Worm (Caenorhabditis elegans) whole organism, L3 larva: ENCODE results near the gene qns-1.

Experiments
- R02D3.7 ChIP-seq: fragments of 150-350 bp; optimal IDR thresholded peaks from 2 replicates; lab custom pipeline; 2014; ENCODE audit warnings: missing biosample characterization, missing genetic modification characterization
- ceh-28 ChIP-seq: fragments of 150-350 bp; optimal IDR thresholded peaks from 2 replicates; lab custom pipeline; 2014; ENCODE audit warnings: missing biosample characterization, missing genetic modification reagents, missing genetic modification characterization
- ceh-82 ChIP-seq: fragments of 150-350 bp; optimal IDR thresholded peaks from 2 replicates; lab custom pipeline; 2014; ENCODE audit warnings: missing biosample characterization, missing genetic modification characterization
- daf-12 ChIP-seq: fragments of 150-350 bp; optimal IDR thresholded peaks from 2 replicates; lab custom pipeline; 2014; ENCODE audit warnings: missing biosample characterization, missing genetic modification reagents, missing genetic modification characterization
- egl-27 ChIP-seq: sonication (generic microtip); optimal IDR thresholded peaks from 4 replicates; lab custom pipeline; 2017; ENCODE audit warnings: missing biosample characterization, missing genetic modification reagents, missing genetic modification characterization
- egl-5 ChIP-seq: fragments of 150-350 bp; optimal IDR thresholded peaks from 2 replicates; lab custom pipeline; 2017; ENCODE audit warnings: missing biosample characterization, missing genetic modification reagents, missing genetic modification characterization, inconsistent platforms
- elt-1 ChIP-seq: fragments of 150-350 bp; optimal IDR thresholded peaks from 2 replicates; lab custom pipeline; 2014; ENCODE audit warnings: missing biosample characterization, missing genetic modification characterization
- fkh-10 ChIP-seq: sonication (generic microtip); optimal IDR thresholded peaks from 2 replicates; lab custom pipeline; 2017; ENCODE audit warnings: missing biosample characterization, missing genetic modification reagents, missing genetic modification characterization
- fkh-2 ChIP-seq: fragments of 150-350 bp; optimal IDR thresholded peaks from 2 replicates; lab custom pipeline; 2014; ENCODE audit warnings: missing biosample characterization, missing genetic modification reagents, missing genetic modification characterization
- jun-1 ChIP-seq: fragments of 150-350 bp; optimal IDR thresholded peaks from 2 replicates; lab custom pipeline; 2014; ENCODE audit warnings: missing biosample characterization, missing genetic modification reagents, missing genetic modification characterization
- lin-15B ChIP-seq: fragments of 150-350 bp; optimal IDR thresholded peaks from 2 replicates; lab custom pipeline; 2014; ENCODE audit warnings: missing biosample characterization, missing genetic modification characterization
- lin-39 ChIP-seq: fragments of 150-350 bp; optimal IDR thresholded peaks from 2 replicates; lab custom pipeline; 2018; ENCODE audit warnings: missing biosample characterization, missing genetic modification reagents, missing genetic modification characterization
- lsy-12 ChIP-seq: sonication (generic microtip); optimal IDR thresholded peaks from 2 replicates; lab custom pipeline; 2016; ENCODE audit warnings: mild to moderate bottlenecking, missing genetic modification characterization, missing compliant biosample characterization
- mml-1 ChIP-seq: fragments of 150-350 bp; sonication (generic microtip); optimal IDR thresholded peaks from 3 replicates; lab custom pipeline; 2014; ENCODE audit warnings: missing biosample characterization, missing genetic modification characterization
- nhr-23 ChIP-seq: fragments of 150-350 bp; optimal IDR thresholded peaks from 2 replicates; lab custom pipeline; 2014; ENCODE audit warnings: missing biosample characterization, missing genetic modification reagents, missing genetic modification characterization
- nhr-237 ChIP-seq: fragments of 150-350 bp; optimal IDR thresholded peaks from 2 replicates; lab custom pipeline; 2014; ENCODE audit warnings: missing biosample characterization, missing genetic modification characterization
- nhr-28 ChIP-seq: fragments of 150-350 bp; optimal IDR thresholded peaks from 2 replicates; lab custom pipeline; 2014; ENCODE audit warnings: missing biosample characterization, missing genetic modification characterization
- nhr-43 ChIP-seq: sonication (generic microtip); optimal IDR thresholded peaks from 2 replicates; lab custom pipeline; 2016; ENCODE audit warnings: mild to moderate bottlenecking, missing genetic modification characterization, missing compliant biosample characterization; ENCODE audit not compliant: poor library complexity, severe bottlenecking
- pha-4 ChIP-seq: fragments of 150-350 bp; optimal IDR thresholded peaks from 2 replicates; lab custom pipeline; 2014; ENCODE audit warnings: missing biosample characterization, missing genetic modification reagents, missing genetic modification characterization
- pqm-1 ChIP-seq: fragments of 150-350 bp; optimal IDR thresholded peaks from 2 replicates; lab custom pipeline; 2017; ENCODE audit warnings: missing biosample characterization, missing genetic modification characterization, inconsistent platforms
- sea-2 ChIP-seq: fragments of 150-350 bp; sonication (generic microtip); optimal IDR thresholded peaks from 4 replicates; lab custom pipeline; 2014; ENCODE audit warnings: missing biosample characterization, missing genetic modification reagents, missing genetic modification characterization
- skn-1 ChIP-seq: fragments of 150-350 bp; optimal IDR thresholded peaks from 2 replicates; lab custom pipeline; 2014; ENCODE audit warnings: missing biosample characterization, missing genetic modification characterization
- snpc-4 ChIP-seq: fragments of 150-350 bp; optimal IDR thresholded peaks from 2 replicates; lab custom pipeline; 2014; ENCODE audit warnings: missing biosample characterization, missing genetic modification characterization
- tbx-2 ChIP-seq: sonication (generic microtip); optimal IDR thresholded peaks from 2 replicates; lab custom pipeline; 2016; ENCODE audit warnings: mild to moderate bottlenecking, missing genetic modification characterization, missing compliant biosample characterization
- unc-39 ChIP-seq: sonication (generic microtip); optimal IDR thresholded peaks from 4 replicates; lab custom pipeline; 2017; ENCODE audit warnings: missing biosample characterization, missing genetic modification characterization
- unc-62 ChIP-seq: fragments of 150-350 bp; sonication (generic microtip); optimal IDR thresholded peaks from 4 replicates; lab custom pipeline; 2014; ENCODE audit warnings: missing biosample characterization, missing genetic modification reagents, missing genetic modification characterization
- ztf-11 ChIP-seq: fragments of 150-350 bp; optimal IDR thresholded peaks from 2 replicates; lab custom pipeline; 2014; ENCODE audit warnings: missing biosample characterization, missing genetic modification characterization
- ztf-4 ChIP-seq: fragments of 150-350 bp; optimal IDR thresholded peaks from 2 replicates; lab custom pipeline; 2014; ENCODE audit warnings: missing biosample characterization, missing genetic modification characterization

Gene qns-1

ce11 chrIV:10216704-10217296, 2.3 kb downstream of the qns-1 start:
- no peak for TF ChIP-seq lin-39 (tag; lab: Kevin White, UChicago)
- no peak for TF ChIP-seq ztf-11 (tag; lab: Kevin White, UChicago)
- TF ChIP-seq lsy-12 (tag; lab: Kevin White, UChicago), result no peak
- TF ChIP-seq mml-1, result no peak

ce11 chrIV:10216078-10216477, 3.0 kb downstream of the qns-1 start, which contains the start of gene col-124:
Gene col-124 (plus strand): TSS chrIV:10216451.
- TF ChIP-seq fkh-10 (GFP tag; lab: Kevin White, UChicago) (no peak), tbx-2 (no peak), elt-1 (tag; lab: Kevin White, UChicago) (no peak), lin-15B (tag; lab: Kevin White, UChicago) (no peak), ztf-4 (tag; lab: Kevin White, UChicago) (no peak), ztf-11 (tag; lab: Kevin White, UChicago) (no peak), mml-1 (no peak)

ce11 chrIV:10215393-10215792, 3.7 kb downstream of the qns-1 start:
- no peak for TF ChIP-seq snpc-4 (tag; lab: Kevin White, UChicago)
- no peak for TF ChIP-seq lsy-12 (tag; lab: Kevin White, UChicago)
- no peak for TF ChIP-seq nhr-43
- no peak for TF ChIP-seq sea-2 (GFP tag; lab: Kevin White, UChicago)
- no peak for TF ChIP-seq ceh-82
- TF ChIP-seq fkh-10 (GFP tag; lab: Kevin White, UChicago), result no peak
- TF ChIP-seq pha-4, result no peak

DNA sequence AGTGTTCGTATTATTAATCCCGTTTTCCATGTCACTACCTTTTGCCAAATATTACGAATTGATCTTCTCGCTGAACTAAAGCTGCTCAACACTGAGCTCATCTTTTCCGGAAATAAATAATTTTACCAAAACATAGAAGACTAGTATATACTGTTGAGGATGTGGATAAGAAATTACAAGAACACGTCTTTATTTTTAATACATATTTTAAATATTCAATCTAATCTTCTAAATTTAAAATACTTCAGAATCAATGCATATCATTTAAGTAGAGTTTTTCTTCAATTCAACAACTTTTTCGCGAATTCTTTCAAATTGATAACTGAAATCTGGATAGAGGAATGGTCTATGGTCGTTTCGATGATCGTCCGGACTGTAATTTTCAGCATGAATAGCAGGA, 4.3 kb downstream of the qns-1 start, which contains the start of gene abt-1:
Gene abt-1, minus strand, starts transcription at position 101 of the 400 bp plus-strand sequence.
- TF ChIP-seq mml-1 (no peak), elt-1 (tag; lab: Kevin White, UChicago) (no peak), lin-15B (tag; lab: Kevin White, UChicago) (no peak), egl-5 (tag; lab: Kevin White, UChicago) (no peak)

ce11 chrIV:10206182-10206581, 12.9 kb downstream of the qns-1 start, which contains the start of gene K04D7.6:
Gene K04D7.6 (minus strand): TSS chrIV:10206282.
- no peak for TF ChIP-seq lin-15B (tag; lab: Kevin White, UChicago)

DNA sequence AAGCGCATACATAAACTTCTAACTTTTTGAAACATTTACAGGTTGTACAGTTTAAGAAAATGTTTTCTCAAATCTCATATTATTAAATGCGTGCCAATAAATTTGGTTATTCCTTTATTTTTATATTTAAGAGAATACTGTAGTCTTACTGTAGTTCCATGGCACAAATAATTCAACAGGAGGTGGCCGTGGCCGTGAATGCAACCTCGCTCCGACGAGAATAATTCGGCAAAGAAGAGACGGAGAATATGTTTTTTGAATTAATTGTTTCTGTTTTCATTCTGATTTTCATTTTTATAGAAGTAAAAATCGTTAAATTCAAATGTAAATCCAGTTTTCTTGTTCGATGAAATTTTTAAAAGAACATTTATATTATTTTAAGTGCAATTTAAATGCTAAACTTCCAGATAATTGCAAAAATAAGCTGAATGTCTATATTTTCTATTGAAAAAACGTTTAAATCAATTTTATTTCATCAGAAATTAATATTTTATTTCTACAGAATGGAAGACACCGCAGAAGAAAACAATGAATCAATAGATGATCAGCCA, 21.7 kb downstream of the qns-1 start, which contains the start of gene gon-4:
Gene gon-4, plus strand, starts transcription at position 501 of the 551 bp plus-strand sequence.
- TF ChIP-seq lin-15B (tag; lab: Kevin White, UChicago), result peak; percentile 57
- no peak for TF ChIP-seq jun-1
- peak; percentile 29 for TF ChIP-seq snpc-4 (tag; lab: Kevin White, UChicago)
- TF ChIP-seq egl-27 (tag; lab: Kevin White, UChicago), result no peak
- TF ChIP-seq unc-39 (tag; lab: Kevin White, UChicago), result no peak

- TF ChIP-seq nhr-28 (tag; lab: Kevin White, UChicago) (no peak), egl-5 (tag; lab: Kevin White, UChicago) (no peak), ztf-4 (tag; lab: Kevin White, UChicago) (no peak), mml-1 (no peak), daf-12 (tag; lab: Kevin White, UChicago) (no peak), nhr-237 (no peak), nhr-23 (tag; lab: Kevin White, UChicago) (no peak), snpc-4 (tag; lab: Kevin White, UChicago) (no peak), skn-1 (tag; lab: Kevin White, UChicago) (no peak), unc-62 (GFP tag; lab: Kevin White, UChicago) (no peak), pqm-1 (no peak), fkh-2 (no peak), ceh-28 (tag; lab: Kevin White, UChicago) (no peak), R02D3.7 (tag; lab: Kevin White, UChicago) (no peak), elt-1 (tag; lab: Kevin White, UChicago) (no peak), jun-1 (no peak)
These were observed 24.8 kb downstream of the qns-1 start, which contains the start of gene ptrg-1 for ce11 chrIV:10194345-10194744. Gene ptrg-1 (minus strand): TSS chrIV:10194445.
